Fruit fly (Drosophila melanogaster): ENCODE data around the gene CG11594.

The CG11594 gene

DNA sequence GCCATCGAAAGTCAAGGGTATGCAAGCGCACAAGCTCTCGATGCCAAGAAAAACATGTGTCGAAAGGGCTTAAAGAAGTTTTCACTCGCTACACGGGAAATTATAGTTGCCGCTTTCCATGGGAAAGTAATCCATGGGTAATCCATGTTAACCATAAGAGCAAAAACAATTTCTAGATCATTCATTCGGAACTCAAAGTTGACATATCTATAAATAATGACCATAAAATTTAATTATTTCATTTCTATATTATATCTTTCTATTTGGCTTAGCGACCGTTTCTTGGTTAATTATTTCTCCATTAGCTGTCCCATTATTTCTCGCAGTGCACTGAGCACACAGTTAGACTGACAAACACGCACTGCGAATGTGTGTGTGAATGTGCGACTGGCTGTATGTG lies 25.1 kb downstream of the CG11594 start:
- TF ChIP-seq CTCF (optimal IDR thresholded peaks at IDR 0.05), result no peak

DNA sequence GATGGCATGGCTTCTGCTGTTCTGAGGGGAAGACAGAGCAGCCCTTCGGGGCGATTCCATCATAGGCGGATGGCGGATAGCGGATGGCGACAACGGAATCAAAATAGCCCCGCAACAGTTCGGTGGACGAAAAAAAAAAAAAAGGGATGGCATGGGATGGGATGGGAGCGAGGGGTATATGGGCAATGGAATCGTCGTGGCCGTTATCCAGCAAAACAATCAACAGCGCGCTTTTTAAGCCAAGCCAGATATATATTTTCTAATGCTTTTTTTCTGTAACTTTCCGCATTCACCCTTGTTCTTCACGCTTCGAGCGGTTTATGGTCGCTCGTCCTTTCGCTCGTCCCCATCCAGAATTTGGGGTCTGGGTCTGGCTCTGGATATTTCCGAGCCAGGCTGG lies 30.3 kb downstream of the CG11594 start:
- no peak for TF ChIP-seq CTCF (optimal IDR thresholded peaks at IDR 0.05)
- no peak for TF ChIP-seq CG8478 (optimal IDR thresholded peaks at IDR 0.05)

DNA sequence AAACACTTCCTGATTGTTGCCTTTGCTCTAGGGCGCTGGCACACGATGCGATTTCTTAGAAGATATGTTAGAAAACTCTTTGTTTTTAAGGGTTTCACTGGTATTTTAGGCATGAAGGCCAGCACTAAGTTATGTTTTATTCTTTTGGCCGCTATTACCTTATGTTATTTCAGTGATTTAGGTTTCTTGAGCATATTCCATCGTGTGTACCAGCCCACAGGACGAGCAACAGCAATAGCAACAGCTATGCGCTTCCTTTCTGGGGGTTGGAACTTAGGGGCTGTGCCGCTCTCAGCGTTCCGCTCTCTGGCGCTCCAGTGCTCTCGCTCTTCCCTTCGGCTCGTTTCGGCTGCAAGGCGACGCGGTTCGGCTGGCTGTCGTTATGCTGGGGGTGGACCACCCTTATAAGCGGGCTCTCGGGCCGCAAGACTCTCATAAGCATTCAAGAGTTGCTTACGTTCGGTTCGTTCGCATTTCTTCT lies 42.3 kb downstream of the CG11594 start, which contains the start of gene scrt:
scrt (plus strand) TSS at position 431 of the 481 bp plus-strand sequence.
- TF ChIP-seq CTCF (optimal IDR thresholded peaks at IDR 0.05), result no peak
- no peak for TF ChIP-seq CG8478 (optimal IDR thresholded peaks at IDR 0.05)

DNA sequence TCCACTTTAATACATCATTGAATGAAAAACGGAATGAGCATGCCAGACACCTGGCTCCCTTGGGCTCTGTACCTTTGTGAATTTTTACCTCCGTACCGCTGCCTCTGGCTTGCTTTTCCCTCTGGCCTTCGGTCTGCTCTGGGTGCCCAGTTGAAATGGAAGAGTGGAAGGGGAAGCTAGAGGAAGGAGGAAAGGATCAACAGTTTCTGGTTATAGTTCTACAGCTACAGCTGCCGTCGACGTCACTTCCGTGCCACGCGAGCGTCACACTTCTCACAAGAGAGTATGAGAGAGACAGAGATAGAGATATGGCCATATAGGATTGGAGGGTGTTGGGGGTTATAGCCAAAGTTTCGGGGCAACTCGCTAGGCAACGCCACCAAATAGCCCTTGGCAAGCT lies 45.8 kb downstream of the CG11594 start:
- TF ChIP-seq CG8478 (optimal IDR thresholded peaks at IDR 0.05), result no peak
- TF ChIP-seq CTCF (optimal IDR thresholded peaks at IDR 0.05), result no peak

DNA sequence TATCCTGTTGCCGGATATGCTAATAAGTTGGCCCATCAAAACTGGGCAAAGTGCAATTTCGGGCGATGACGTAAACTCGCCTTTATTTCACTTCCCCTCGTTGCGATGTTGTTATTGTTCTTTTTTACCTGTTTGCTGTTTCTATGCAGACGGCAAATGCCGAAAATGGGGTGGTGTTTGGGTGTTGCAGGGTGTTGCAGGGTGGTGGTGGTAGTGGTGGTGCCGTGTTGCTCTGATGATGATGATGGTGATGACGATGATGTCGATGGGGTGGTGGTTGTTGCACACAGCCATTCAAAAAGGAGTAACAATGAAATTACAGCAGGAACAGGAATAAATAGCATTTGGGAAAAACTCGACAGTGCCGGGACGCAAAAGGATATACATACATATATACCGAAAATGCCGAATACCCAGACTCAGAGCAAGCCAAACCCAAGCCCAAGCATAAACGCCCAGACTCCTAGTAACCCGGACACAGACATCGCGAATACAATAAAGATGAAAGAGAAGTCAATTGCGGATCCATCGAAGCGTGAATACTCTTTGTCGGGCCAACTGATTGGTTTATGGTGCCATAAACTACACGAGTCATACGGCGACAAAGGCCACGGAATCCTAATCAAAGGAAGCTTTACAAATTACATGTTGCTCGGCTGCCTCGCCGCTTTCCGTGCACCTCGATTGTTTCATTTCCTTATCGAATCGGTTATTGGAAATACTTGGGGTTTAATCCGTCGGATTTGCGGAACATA lies 46.9 kb downstream of the CG11594 start:
- TF ChIP-seq CTCF (optimal IDR thresholded peaks at IDR 0.05) (no peak), CG8478 (optimal IDR thresholded peaks at IDR 0.05) (no peak)

DNA sequence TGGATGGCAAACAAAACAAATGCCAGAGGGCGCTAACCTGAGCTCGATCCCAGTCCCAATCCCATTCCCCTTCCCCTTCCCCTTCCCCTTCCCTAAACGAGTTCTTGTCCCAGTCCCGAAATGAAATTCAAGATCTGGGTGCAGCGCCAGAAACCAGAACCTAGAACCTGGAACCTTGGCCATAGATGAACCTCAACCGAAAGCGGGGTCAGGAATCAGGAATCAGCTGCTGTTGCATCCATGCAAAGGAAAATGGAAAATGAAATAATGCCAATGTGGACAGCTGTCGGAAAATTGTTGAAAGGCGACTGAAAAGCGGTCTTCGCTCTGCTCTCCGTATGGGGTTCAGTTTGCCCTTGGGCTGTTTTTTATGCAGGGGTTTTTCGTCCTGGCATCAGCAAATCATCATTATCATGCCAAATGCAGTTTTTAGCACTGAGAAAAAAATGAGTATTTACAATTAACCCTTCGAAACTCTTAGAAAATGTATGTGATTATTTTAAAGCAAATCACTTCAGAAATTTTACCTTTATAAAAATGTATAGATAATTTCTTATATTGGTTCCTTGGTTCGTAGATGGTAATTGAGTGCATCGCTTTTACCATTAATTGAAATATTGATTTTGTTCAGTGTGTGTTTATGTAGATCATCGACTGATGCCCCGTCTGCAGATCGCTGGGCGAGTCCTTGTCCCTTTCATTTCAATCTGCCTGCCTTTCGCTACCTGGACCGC lies 48.0 kb downstream of the CG11594 start:
- TF ChIP-seq CG8478 (optimal IDR thresholded peaks at IDR 0.05) (no peak), CTCF (optimal IDR thresholded peaks at IDR 0.05) (no peak)

DNA sequence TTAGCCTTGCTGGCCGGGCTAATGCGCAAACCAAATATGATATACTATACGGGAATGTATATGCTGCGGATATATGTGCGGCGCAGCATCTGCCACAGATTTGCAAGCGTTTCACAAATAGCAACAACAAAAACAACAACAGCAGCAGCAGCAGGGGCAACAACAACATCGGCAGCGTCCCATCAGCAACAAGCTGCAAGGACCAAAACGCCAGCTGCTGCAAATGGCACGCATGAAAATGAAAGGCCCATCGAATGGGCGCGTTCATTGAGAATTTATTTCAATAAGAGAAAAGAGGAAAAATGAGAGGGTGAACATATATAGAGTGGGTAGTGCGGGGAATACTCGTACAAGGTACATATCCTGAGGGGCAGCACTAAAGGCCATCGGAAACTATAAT lies 49.4 kb downstream of the CG11594 start:
- no peak for TF ChIP-seq CG8478 (optimal IDR thresholded peaks at IDR 0.05)
- TF ChIP-seq CTCF (optimal IDR thresholded peaks at IDR 0.05), result no peak
